Fruit fly (Drosophila melanogaster): ENCODE data around the gene Pp1alpha-96A.

DNA sequence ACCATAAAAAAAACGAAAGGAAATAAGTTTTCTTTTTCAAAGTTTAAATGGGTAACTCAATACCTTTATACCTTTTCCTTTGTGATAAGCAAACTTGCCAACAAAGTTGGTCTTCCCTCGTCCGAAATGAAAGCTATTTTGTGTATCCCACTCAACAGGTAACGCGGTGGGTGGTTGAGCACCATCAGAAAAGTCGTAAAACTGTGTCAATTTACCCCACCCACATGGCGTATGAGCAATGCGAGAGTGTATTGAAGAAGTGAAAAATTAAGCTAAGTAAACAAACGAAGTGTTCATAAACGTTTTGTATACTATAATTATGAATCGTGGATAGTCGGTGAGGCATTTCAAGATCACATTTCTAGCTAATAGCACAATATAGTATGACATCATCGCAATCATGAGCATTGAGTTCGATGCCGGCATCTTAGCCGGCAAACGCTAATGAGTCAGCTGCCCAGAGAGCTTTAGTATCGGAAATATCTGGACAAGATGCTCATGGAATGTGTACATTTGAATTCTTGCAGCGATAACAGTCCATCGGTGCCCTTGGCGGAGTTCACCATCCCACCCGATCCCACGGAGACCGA is 32.8 kb downstream of the Pp1alpha-96A start:
- no peak for TF ChIP-seq Mnt (GFP tag; optimal IDR thresholded peaks at IDR 0.05)
- TF ChIP-seq tj (GFP tag; optimal IDR thresholded peaks at IDR 0.05), result no peak
- TF ChIP-seq Crg-1 (GFP tag; optimal IDR thresholded peaks at IDR 0.05), result no peak
- no peak for TF ChIP-seq CG12768 (GFP tag; optimal IDR thresholded peaks at IDR 0.05)
- TF ChIP-seq pad (GFP tag; optimal IDR thresholded peaks at IDR 0.05), result no peak
- TF ChIP-seq kay (GFP tag; ENCODE audit: borderline replicate concordance), result no peak
- no peak for TF ChIP-seq CG7101 (tag; optimal IDR thresholded peaks at IDR 0.05)
- TF ChIP-seq cic (GFP tag; optimal IDR thresholded peaks at IDR 0.05), result no peak
- no peak for TF ChIP-seq toe (GFP tag; optimal IDR thresholded peaks at IDR 0.05)
- TF ChIP-seq CG7045 (GFP tag; optimal IDR thresholded peaks at IDR 0.05), result no peak
- TF ChIP-seq bab1 (GFP tag; optimal IDR thresholded peaks at IDR 0.05), result no peak
- TF ChIP-seq CG5204 (GFP tag; optimal IDR thresholded peaks at IDR 0.05), result no peak
- no peak for TF ChIP-seq CG14711 (tag; optimal IDR thresholded peaks at IDR 0.05)
